Fruit fly (Drosophila melanogaster) whole organism, embryonic: ENCODE measurements around the gene CG4972.

Experiments
- Adf1 ChIP-seq: fragments of 200-800 bp; sonication (Bioruptor generic); IDR thresholded peaks from 2 replicates; pipeline ENCODE4 v1.3.6; 2022; ENCODE audit warnings: missing biosample characterization, missing genetic modification characterization
- Aef1 ChIP-seq: fragments of 200-800 bp; sonication (Bioruptor generic); IDR thresholded peaks from 3 replicates; pipeline ENCODE4 v1.3.6; 2022; ENCODE audit warnings: missing biosample characterization, missing genetic modification characterization
- Asciz ChIP-seq: fragments of 200-800 bp; sonication (Bioruptor generic); optimal IDR thresholded peaks from 2 replicates; lab custom pipeline; 2017; ENCODE audit warnings: missing biosample characterization, mild to moderate bottlenecking, missing genetic modification characterization, missing genetic modification reagents
- BEAF-32 ChIP-seq: fragments of 200-800 bp; sonication (Bioruptor generic); optimal IDR thresholded peaks from 3 replicates; lab custom pipeline; 2017; ENCODE audit warnings: missing biosample characterization, missing genetic modification characterization, mild to moderate bottlenecking, moderate library complexity, missing genetic modification reagents
- CG10274 ChIP-seq: fragments of 200-800 bp; sonication (Bioruptor generic); optimal IDR thresholded peaks from 3 replicates; lab custom pipeline; 2017; ENCODE audit warnings: missing biosample characterization, mild to moderate bottlenecking, missing genetic modification characterization
- CG10366 ChIP-seq: fragments of 200-800 bp; sonication (Bioruptor generic); IDR thresholded peaks from 2 replicates; pipeline ENCODE4 v1.3.6; 2022; ENCODE audit warnings: missing biosample characterization, missing genetic modification characterization
- CG11398 ChIP-seq: fragments of 200-800 bp; sonication (Bioruptor generic); optimal IDR thresholded peaks from 2 replicates; lab custom pipeline; 2016; ENCODE audit warnings: missing biosample characterization, missing genetic modification characterization
- CG12391 ChIP-seq: fragments of 200-800 bp; sonication (Bioruptor generic); optimal IDR thresholded peaks from 3 replicates; lab custom pipeline; 2018; ENCODE audit warnings: missing biosample characterization, mild to moderate bottlenecking, missing genetic modification characterization, moderate library complexity
- CG12769 ChIP-seq: fragments of 200-800 bp; sonication (Bioruptor generic); optimal IDR thresholded peaks from 2 replicates; lab custom pipeline; 2019; ENCODE audit warnings: missing biosample characterization, mild to moderate bottlenecking, missing genetic modification characterization, moderate library complexity
- CG13287 ChIP-seq: fragments of 200-800 bp; sonication (Bioruptor generic); IDR thresholded peaks from 2 replicates; pipeline ENCODE4 v1.3.6; 2022; ENCODE audit warnings: missing biosample characterization, missing genetic modification characterization; ENCODE audit not compliant: partially characterized antibody
- CG14014 ChIP-seq: fragments of 200-800 bp; sonication (Bioruptor generic); IDR thresholded peaks from 2 replicates; pipeline ENCODE4 v1.3.6; 2022; ENCODE audit warnings: missing biosample characterization, missing genetic modification characterization
- CG14667 ChIP-seq: fragments of 200-800 bp; sonication (Bioruptor generic); IDR thresholded peaks from 2 replicates; pipeline ENCODE4 v1.3.6; 2022; ENCODE audit warnings: missing biosample characterization, missing genetic modification characterization
- CG14860 ChIP-seq: fragments of 200-800 bp; sonication (Bioruptor generic); IDR thresholded peaks from 3 replicates; pipeline ENCODE4 v1.3.6; 2022; ENCODE audit warnings: missing biosample characterization, missing genetic modification characterization; ENCODE audit not compliant: partially characterized antibody
- CG15696 ChIP-seq: fragments of 200-800 bp; sonication (Bioruptor generic); optimal IDR thresholded peaks from 2 replicates; lab custom pipeline; 2019; ENCODE audit warnings: missing biosample characterization, mild to moderate bottlenecking, missing genetic modification characterization, moderate library complexity
- CG16863 ChIP-seq: fragments of 200-800 bp; sonication (Bioruptor generic); optimal IDR thresholded peaks from 3 replicates; lab custom pipeline; 2016; ENCODE audit warnings: missing biosample characterization, missing genetic modification characterization
- CG18599 ChIP-seq: fragments of 200-800 bp; sonication (Bioruptor generic); optimal IDR thresholded peaks from 3 replicates; lab custom pipeline; 2017; ENCODE audit warnings: missing biosample characterization, missing genetic modification characterization, mild to moderate bottlenecking, moderate library complexity, missing genetic modification reagents
- CG2202 ChIP-seq: fragments of 200-800 bp; sonication (Bioruptor generic); optimal IDR thresholded peaks from 2 replicates; lab custom pipeline; 2018; ENCODE audit warnings: missing biosample characterization, mild to moderate bottlenecking, missing genetic modification characterization
- CG31365 ChIP-seq: fragments of 200-800 bp; sonication (Bioruptor generic); optimal IDR thresholded peaks from 2 replicates; lab custom pipeline; 2018; ENCODE audit warnings: missing biosample characterization, mild to moderate bottlenecking, missing genetic modification characterization
- CG32772 ChIP-seq: fragments of 200-800 bp; sonication (Bioruptor generic); IDR thresholded peaks from 2 replicates; pipeline ENCODE4 v1.3.6; 2022; ENCODE audit warnings: missing biosample characterization, missing genetic modification characterization
- CG34422 ChIP-seq: fragments of 200-800 bp; sonication (Bioruptor generic); IDR thresholded peaks from 3 replicates; pipeline ENCODE4 v1.3.6; 2022; ENCODE audit warnings: missing biosample characterization, missing genetic modification characterization
- CG3847 ChIP-seq: fragments of 200-800 bp; sonication (Bioruptor generic); IDR thresholded peaks from 2 replicates; pipeline ENCODE4 v1.3.6; 2022; ENCODE audit warnings: missing biosample characterization, missing genetic modification characterization
- CG4730 ChIP-seq: fragments of 200-800 bp; sonication (Bioruptor generic); IDR thresholded peaks from 2 replicates; pipeline ENCODE4 v1.3.6; 2022; ENCODE audit warnings: missing biosample characterization, missing genetic modification characterization
- CG7271 ChIP-seq: fragments of 200-800 bp; sonication (Bioruptor generic); optimal IDR thresholded peaks from 2 replicates; lab custom pipeline; 2018; ENCODE audit warnings: missing biosample characterization, mild to moderate bottlenecking, missing genetic modification characterization, moderate library complexity
- CG7987 ChIP-seq: fragments of 200-800 bp; sonication (Bioruptor generic); optimal IDR thresholded peaks from 2 replicates; lab custom pipeline; 2018; ENCODE audit warnings: missing biosample characterization, mild to moderate bottlenecking, missing genetic modification characterization, moderate library complexity
- CkIIα-i1 ChIP-seq: fragments of 200-800 bp; sonication (Bioruptor generic); IDR thresholded peaks from 2 replicates; pipeline ENCODE4 v1.3.6; 2022; ENCODE audit warnings: missing biosample characterization, missing genetic modification characterization
- D ChIP-seq, 2 experiments: fragments of 200-800 bp in 1 of 2; fragments of >200 bp in 1 of 2; sonication (Bioruptor generic) in 1 of 2; optimal IDR thresholded peaks; 2 replicates in 1 of 2; 3 replicates in 1 of 2; lab custom pipeline; 2017; ENCODE audit warnings: mild to moderate bottlenecking in 1 of 2, missing biosample characterization in 1 of 2, missing genetic modification characterization in 1 of 2, missing genetic modification reagents in 1 of 2
- Fer2 ChIP-seq: fragments of 200-800 bp; sonication (Bioruptor generic); optimal IDR thresholded peaks from 2 replicates; lab custom pipeline; 2018; ENCODE audit warnings: missing biosample characterization, mild to moderate bottlenecking, missing genetic modification characterization, moderate library complexity
- Lim3 ChIP-seq: fragments of 200-800 bp; sonication (Bioruptor generic); IDR thresholded peaks from 2 replicates; pipeline ENCODE4 v1.3.6; 2022; ENCODE audit warnings: missing biosample characterization, missing genetic modification characterization
- NfI ChIP-seq: fragments of 200-800 bp; sonication (Bioruptor generic); optimal IDR thresholded peaks from 3 replicates; lab custom pipeline; 2018; ENCODE audit warnings: missing biosample characterization, mild to moderate bottlenecking, missing genetic modification characterization, moderate library complexity
- Poxn ChIP-seq: fragments of 200-800 bp; sonication (Bioruptor generic); IDR thresholded peaks from 2 replicates; pipeline ENCODE4 v1.3.6; 2022; ENCODE audit warnings: missing biosample characterization, missing genetic modification characterization
- btn ChIP-seq: fragments of 200-800 bp; sonication (Bioruptor generic); optimal IDR thresholded peaks from 2 replicates; lab custom pipeline; 2016; ENCODE audit warnings: missing biosample characterization, missing genetic modification characterization
- cas ChIP-seq: fragments of 200-800 bp; sonication (Bioruptor generic); IDR thresholded peaks from 2 replicates; pipeline ENCODE4 v1.3.6; 2022; ENCODE audit warnings: missing biosample characterization, missing genetic modification characterization
- dan ChIP-seq: fragments of 200-800 bp; sonication (Bioruptor generic); IDR thresholded peaks from 2 replicates; pipeline ENCODE4 v1.3.6; 2022; ENCODE audit warnings: missing biosample characterization, missing genetic modification characterization
- dm ChIP-seq: fragments of 200-800 bp; sonication (Bioruptor generic); optimal IDR thresholded peaks from 3 replicates; lab custom pipeline; 2016; ENCODE audit warnings: missing biosample characterization, missing genetic modification characterization
- dysf ChIP-seq: fragments of 200-800 bp; sonication (Bioruptor generic); IDR thresholded peaks from 3 replicates; pipeline ENCODE4 v1.3.6; 2022; ENCODE audit warnings: missing biosample characterization, missing genetic modification characterization
- ftz-f1 ChIP-seq: fragments of 200-800 bp; sonication (Bioruptor generic); optimal IDR thresholded peaks from 2 replicates; lab custom pipeline; 2016; ENCODE audit warnings: missing biosample characterization, missing genetic modification characterization
- gro ChIP-seq: fragments of 200-800 bp; sonication (Bioruptor generic); optimal IDR thresholded peaks from 2 replicates; lab custom pipeline; 2016; ENCODE audit warnings: missing biosample characterization, missing genetic modification characterization
- hb ChIP-seq: fragments of 200-800 bp; sonication (Bioruptor generic); IDR thresholded peaks from 3 replicates; pipeline ENCODE4 v1.3.6; 2022; ENCODE audit warnings: missing biosample characterization, missing genetic modification characterization; ENCODE audit not compliant: partially characterized antibody
- her ChIP-seq: fragments of 200-800 bp; sonication (Bioruptor generic); optimal IDR thresholded peaks from 2 replicates; lab custom pipeline; 2016; ENCODE audit warnings: missing biosample characterization, missing genetic modification characterization
- kah ChIP-seq: fragments of 200-800 bp; sonication (Bioruptor generic); optimal IDR thresholded peaks from 2 replicates; lab custom pipeline; 2018; ENCODE audit warnings: missing biosample characterization, mild to moderate bottlenecking, missing genetic modification characterization
- ken ChIP-seq: fragments of 200-800 bp; sonication (Bioruptor generic); IDR thresholded peaks from 3 replicates; pipeline ENCODE4 v1.3.6; 2022; ENCODE audit warnings: missing biosample characterization, missing genetic modification characterization
- mirr ChIP-seq: fragments of 200-800 bp; sonication (Bioruptor generic); optimal IDR thresholded peaks from 3 replicates; lab custom pipeline; 2018; ENCODE audit warnings: missing biosample characterization, mild to moderate bottlenecking, missing genetic modification characterization
- prd ChIP-seq, 3 experiments: fragments of >200 bp in 2 of 3; fragments of 200-800 bp in 1 of 3; sonication (Bioruptor generic) in 1 of 3; optimal IDR thresholded peaks in 2 of 3; IDR thresholded peaks in 1 of 3; 2 replicates in 2 of 3; 3 replicates in 1 of 3; pipeline versions ENCODE4 v1.3.6 to Lab custom; 2017 to 2022; ENCODE audit warnings: missing biosample characterization in 1 of 3, missing genetic modification characterization in 1 of 3
- ranshi ChIP-seq: fragments of 200-800 bp; sonication (Bioruptor generic); IDR thresholded peaks from 2 replicates; pipeline ENCODE4 v1.3.6; 2022; ENCODE audit warnings: missing biosample characterization, missing genetic modification characterization
- schlank ChIP-seq: fragments of 200-800 bp; sonication (Bioruptor generic); optimal IDR thresholded peaks from 2 replicates; lab custom pipeline; 2018; ENCODE audit warnings: missing biosample characterization, mild to moderate bottlenecking, missing genetic modification characterization
- sd ChIP-seq: fragments of 200-800 bp; sonication (Bioruptor generic); optimal IDR thresholded peaks from 3 replicates; lab custom pipeline; 2018; ENCODE audit warnings: missing biosample characterization, mild to moderate bottlenecking, missing genetic modification characterization, moderate library complexity
- sr ChIP-seq: fragments of 200-800 bp; sonication (Bioruptor generic); IDR thresholded peaks from 3 replicates; pipeline ENCODE4 v1.3.6; 2022; ENCODE audit warnings: missing biosample characterization, missing genetic modification characterization
- tio ChIP-seq: fragments of 200-800 bp; sonication (Bioruptor generic); optimal IDR thresholded peaks from 2 replicates; lab custom pipeline; 2017; ENCODE audit warnings: missing biosample characterization, missing genetic modification characterization, inconsistent platforms
- unpg ChIP-seq: fragments of 200-800 bp; sonication (Bioruptor generic); optimal IDR thresholded peaks from 3 replicates; lab custom pipeline; 2018; ENCODE audit warnings: missing biosample characterization, mild to moderate bottlenecking, missing genetic modification characterization, moderate library complexity
- zfh1 ChIP-seq: fragments of 200-800 bp; sonication (Bioruptor generic); IDR thresholded peaks from 3 replicates; pipeline ENCODE4 v1.3.6; 2022; ENCODE audit warnings: missing biosample characterization, missing genetic modification characterization

CG4972 gene

DNA sequence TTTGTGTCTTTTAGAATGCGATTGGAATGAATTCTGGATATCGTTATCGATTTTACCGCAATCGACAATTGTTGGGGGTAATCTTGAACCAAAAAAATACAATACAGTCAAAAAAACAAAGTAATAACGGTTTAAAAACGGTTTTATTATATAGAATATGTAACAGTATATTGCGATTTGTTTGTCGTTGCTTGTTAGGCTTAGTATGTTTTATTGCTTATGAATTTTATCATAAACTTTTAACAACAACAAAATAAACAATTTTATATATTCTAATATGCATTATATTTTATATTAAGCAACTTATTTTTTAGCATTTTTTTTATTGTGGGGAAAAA is 14.8 kb upstream of the CG4972 start, which contains the start of gene CYLD (continued):
- TF ChIP-seq CG7271 (tag; lab: Kevin White, UChicago) (peak; percentile 44), Lim3 (GFP tag; lab: Robert Waterston, UW) (no peak), ken (no peak; the same call in 2 of the 3 replicates), CG12769 (tag; lab: Kevin White, UChicago) (peak; percentile 64), CkIIα-i1 (GFP tag; lab: Robert Waterston, UW) (no peak), zfh1 (GFP tag; lab: Robert Waterston, UW) (peak; percentile 81), btn (GFP tag; lab: Kevin White, UChicago) (no peak), dm (GFP tag; lab: Kevin White, UChicago) (no peak), CG10366 (GFP tag; lab: Robert Waterston, UW) (peak; percentile 41; the same call in 1 of the 2 replicates), sr (GFP tag; lab: Robert Waterston, UW) (no peak), gro (GFP tag; lab: Kevin White, UChicago) (no peak), tio (GFP tag; lab: Kevin White, UChicago) (peak; percentile 56), kah (GFP tag; lab: Kevin White, UChicago) (no peak), ranshi (GFP tag; lab: Robert Waterston, UW) (no peak; the same call in 1 of the 2 replicates), CG14860 (GFP tag; lab: Robert Waterston, UW) (no peak; the same call in 2 of the 3 replicates), mirr (no peak), cas (no peak), NfI (GFP tag; lab: Kevin White, UChicago) (peak; percentile 47), CG2202 (tag; lab: Kevin White, UChicago) (peak; percentile 46), Aef1 (GFP tag; lab: Robert Waterston, UW) (no peak; the same call in 2 of the 3 replicates), CG34422 (GFP tag; lab: Robert Waterston, UW) (no peak; the same call in 2 of the 3 replicates), ftz-f1 (GFP tag; lab: Kevin White, UChicago) (no peak), CG16863 (GFP tag; lab: Kevin White, UChicago) (peak; percentile 14), CG13287 (GFP tag; lab: Robert Waterston, UW) (no peak; the same call in 1 of the 2 replicates), BEAF-32 (GFP tag; lab: Kevin White, UChicago) (peak; percentile 15), dysf (GFP tag; lab: Robert Waterston, UW) (peak; percentile 62; the same call in 1 of the 3 replicates), CG15696 (tag; lab: Kevin White, UChicago) (peak; percentile 49), unpg (GFP tag; lab: Kevin White, UChicago) (peak; percentile 83), prd (optimal IDR thresholded peaks at IDR 0.05; lab: Kevin White, UChicago) (no peak), prd (GFP tag; IDR thresholded peaks at IDR 0.05; lab: Robert Waterston, UW) (peak; percentile 67), CG14667 (GFP tag; lab: Robert Waterston, UW) (no peak), CG12391 (peak; percentile 87), sd (tag; lab: Kevin White, UChicago) (peak; percentile 65), Fer2 (peak; percentile 19), dan (GFP tag; lab: Robert Waterston, UW) (no peak), CG31365 (no peak), Adf1 (GFP tag; lab: Robert Waterston, UW) (peak; percentile 40; the same call in 1 of the 2 replicates), her (no peak), CG14014 (GFP tag; lab: Robert Waterston, UW) (peak; percentile 76; the same call in 1 of the 2 replicates), CG32772 (no peak), CG18599 (no peak), CG11398 (no peak), Asciz (GFP tag; lab: Kevin White, UChicago) (peak; percentile 46), schlank (no peak), CG4730 (no peak), CG7987 (GFP tag; lab: Kevin White, UChicago) (no peak), CG10274 (GFP tag; lab: Kevin White, UChicago) (no peak), hb (GFP tag; lab: Robert Waterston, UW) (no peak), Poxn (GFP tag; lab: Robert Waterston, UW) (no peak), CG3847 (no peak), D (optimal IDR thresholded peaks at IDR 0.05; lab: Kevin White, UChicago) (no peak), D (GFP tag; optimal IDR thresholded peaks at IDR 0.05; lab: Kevin White, UChicago) (peak; percentile 29)
